Worm (Caenorhabditis elegans): ENCODE measurements around the gene plpp-1.1.

- TF ChIP-seq cog-1 (tag; optimal IDR thresholded peaks at IDR 0.05) (peak; percentile 8), ztf-23 (GFP tag; IDR thresholded peaks at IDR 0.05) (no peak), flt-1 (GFP tag; IDR thresholded peaks at IDR 0.05) (no peak), tab-1 (GFP tag; IDR thresholded peaks at IDR 0.05) (0 out of 2 replicates have a peak, but pooled peaks have one; percentile 35), T22C8.4 (GFP tag; IDR thresholded peaks at IDR 0.05) (no peak), ztf-29 (GFP tag; IDR thresholded peaks at IDR 0.05) (no peak), klf-2 (GFP tag; conservative IDR thresholded peaks at IDR 0.05) (no peak), med-1 (GFP tag; optimal IDR thresholded peaks at IDR 0.05; ENCODE audit: insufficient read depth) (no peak), ref-1 (GFP tag; conservative IDR thresholded peaks at IDR 0.05) (no peak)
Measured at ce11 chrII:3959432-3960102, 31.8 kb upstream of the plpp-1.1 start.
